Worm (Caenorhabditis elegans) whole organism, young adult: ENCODE results near the gene epg-9.

Source experiments
- B0261.1 ChIP-seq: sonication (generic microtip); optimal IDR thresholded peaks from 2 replicates; lab custom pipeline; 2016; ENCODE audit warnings: mild to moderate bottlenecking, missing genetic modification characterization, moderate library complexity, missing compliant biosample characterization
- D2030.7 ChIP-seq: fragments of 200-800 bp; sonication (Bioruptor generic); IDR thresholded peaks from 2 replicates; pipeline ENCODE4 v1.3.6; 2022; ENCODE audit warnings: missing genetic modification reagents, missing genetic modification characterization, missing compliant biosample characterization
- F52B5.7 ChIP-seq: sonication (generic microtip); optimal IDR thresholded peaks from 2 replicates; lab custom pipeline; 2016; ENCODE audit warnings: mild to moderate bottlenecking, missing genetic modification characterization, missing compliant biosample characterization
- F57C9.4 ChIP-seq: sonication (generic microtip); optimal IDR thresholded peaks from 2 replicates; lab custom pipeline; 2017; ENCODE audit warnings: mild to moderate bottlenecking, missing genetic modification characterization, missing compliant biosample characterization
- attf-5 ChIP-seq: fragments of 200-800 bp; sonication (Bioruptor generic); optimal IDR thresholded peaks from 2 replicates; lab custom pipeline; 2018; ENCODE audit warnings: mild to moderate bottlenecking, missing genetic modification characterization, missing compliant biosample characterization
- ceh-100 ChIP-seq: fragments of 200-800 bp; sonication (Bioruptor generic); IDR thresholded peaks from 2 replicates; pipeline ENCODE4 v1.3.6; 2022; ENCODE audit warnings: missing genetic modification reagents, missing genetic modification characterization, missing compliant biosample characterization
- efl-1 ChIP-seq: fragments of 150-350 bp; optimal IDR thresholded peaks from 2 replicates; lab custom pipeline; 2014; ENCODE audit warnings: missing biosample characterization, missing genetic modification reagents, missing genetic modification characterization
- egl-18 ChIP-seq: fragments of 200-800 bp; sonication (Bioruptor generic); IDR thresholded peaks from 2 replicates; pipeline ENCODE4 v1.3.6; 2022; ENCODE audit warnings: missing genetic modification reagents, missing genetic modification characterization, missing compliant biosample characterization
- ekl-4 ChIP-seq: fragments of 200-800 bp; sonication (Bioruptor generic); IDR thresholded peaks from 2 replicates; pipeline ENCODE4 v1.3.6; 2022; ENCODE audit warnings: missing genetic modification reagents, missing genetic modification characterization, missing compliant biosample characterization
- hmg-1.2 ChIP-seq: fragments of 200-800 bp; sonication (Bioruptor generic); IDR thresholded peaks from 2 replicates; pipeline ENCODE4 v1.3.6; 2022; ENCODE audit warnings: missing genetic modification reagents, missing genetic modification characterization, missing compliant biosample characterization
- madf-6 ChIP-seq: fragments of 200-800 bp; sonication (Bioruptor generic); IDR thresholded peaks from 2 replicates; pipeline ENCODE4 v1.3.6; 2022; ENCODE audit warnings: missing genetic modification reagents, missing genetic modification characterization, missing compliant biosample characterization
- nfya-1 ChIP-seq: sonication (generic microtip); optimal IDR thresholded peaks from 2 replicates; lab custom pipeline; 2017; ENCODE audit warnings: antibody characterized with exemption, missing compliant biosample characterization, missing genetic modification characterization, borderline replicate concordance; ENCODE audit not compliant: insufficient read depth
- rec-8 ChIP-seq, 2 experiments: sonication (generic microtip); optimal IDR thresholded peaks; 2 replicates each; lab custom pipeline; 2016; ENCODE audit warnings: mild to moderate bottlenecking in 2 of 2, missing genetic modification characterization in 2 of 2, missing genetic modification reagents in 2 of 2, missing genotype in 2 of 2, missing biosample characterization in 1 of 2, missing compliant biosample characterization in 1 of 2, moderate library complexity in 1 of 2
- sea-2 ChIP-seq: fragments of 200-800 bp; sonication (Bioruptor generic); IDR thresholded peaks from 2 replicates; pipeline ENCODE4 v1.3.6; 2022; ENCODE audit warnings: missing genetic modification characterization, missing compliant biosample characterization
- somi-1 ChIP-seq: fragments of 200-800 bp; sonication (Bioruptor generic); optimal IDR thresholded peaks from 2 replicates; lab custom pipeline; 2018; ENCODE audit warnings: mild to moderate bottlenecking, missing genetic modification characterization, missing compliant biosample characterization
- tbp1 ChIP-seq: fragments of 200-800 bp; sonication (Bioruptor generic); optimal IDR thresholded peaks from 2 replicates; lab custom pipeline; 2018; ENCODE audit warnings: mild to moderate bottlenecking, missing genetic modification characterization, missing compliant biosample characterization
- unc-130 ChIP-seq: sonication (generic microtip); optimal IDR thresholded peaks from 2 replicates; lab custom pipeline; 2016; ENCODE audit warnings: missing genetic modification reagents, missing genetic modification characterization, missing compliant biosample characterization
- unc-62 ChIP-seq: fragments of 150-350 bp; optimal IDR thresholded peaks from 2 replicates; lab custom pipeline; 2014; ENCODE audit warnings: missing biosample characterization, missing genetic modification reagents, missing genetic modification characterization
- ztf-28 ChIP-seq: fragments of 200-800 bp; sonication (Bioruptor generic); IDR thresholded peaks from 2 replicates; pipeline ENCODE4 v1.3.6; 2022; ENCODE audit warnings: missing genetic modification reagents, missing genetic modification characterization, missing compliant biosample characterization

The epg-9 gene

DNA sequence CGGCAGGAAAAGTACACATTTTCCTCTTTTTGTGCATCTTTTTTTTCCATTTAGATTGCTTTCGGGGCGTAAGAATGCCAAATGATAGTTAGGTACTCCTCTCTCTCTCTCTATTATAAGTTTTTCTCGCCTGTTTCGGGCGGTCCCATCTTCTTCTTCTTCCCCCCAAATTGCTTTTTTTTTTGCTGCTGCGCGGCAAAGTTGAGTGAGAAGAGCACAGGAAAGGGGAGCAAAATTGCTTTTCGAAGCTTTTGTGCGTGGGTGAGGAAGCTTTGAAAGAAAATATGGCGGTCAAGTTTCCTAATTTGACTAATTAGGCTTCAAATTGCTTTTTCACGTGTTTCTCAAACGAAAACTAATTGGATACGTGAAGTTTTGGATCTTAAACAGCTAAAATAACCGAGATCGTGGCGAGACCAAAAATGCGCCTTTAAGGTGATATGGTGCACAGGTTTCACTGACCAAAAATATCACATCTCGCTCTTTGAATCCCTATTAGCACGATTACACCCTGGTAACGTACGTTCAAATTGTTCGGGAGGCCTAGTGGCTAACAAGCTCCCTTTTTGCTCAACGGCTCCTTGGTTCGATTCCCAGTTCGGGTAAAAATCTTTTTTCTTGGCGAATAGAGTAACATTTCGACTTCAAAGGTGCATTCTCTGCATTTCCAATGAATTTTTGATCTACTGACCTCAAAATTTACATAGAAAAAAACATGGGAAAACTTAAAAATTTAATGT, 55.6 kb downstream of the epg-9 start (continued):
- TF ChIP-seq somi-1 (no peak), ceh-100 (GFP tag; lab: Robert Waterston, UW) (no peak), hmg-1.2 (0 out of 2 replicates have a peak, but pooled peaks have one; percentile 28), egl-18 (GFP tag; lab: Robert Waterston, UW) (no peak), B0261.1 (tag; lab: Kevin White, UChicago) (peak; percentile 57), madf-6 (GFP tag; lab: Robert Waterston, UW) (peak; percentile 36; the same call in 1 of the 2 replicates), D2030.7 (GFP tag; lab: Robert Waterston, UW) (no peak), F57C9.4 (tag; lab: Kevin White, UChicago) (no peak), tbp1 (GFP tag; lab: Kevin White, UChicago) (peak; percentile 88), attf-5 (GFP tag; lab: Kevin White, UChicago) (no peak), sea-2 (GFP tag; lab: Robert Waterston, UW) (no peak), unc-62 (no peak), F52B5.7 (no peak), nfya-1 (tag; lab: Kevin White, UChicago) (no peak), ekl-4 (GFP tag; lab: Robert Waterston, UW) (no peak), efl-1 (no peak), ztf-28 (GFP tag; lab: Robert Waterston, UW) (no peak), unc-130 (GFP tag; lab: Kevin White, UChicago) (no peak), rec-8 (tag; optimal IDR thresholded peaks at IDR 0.05; lab: Kevin White, UChicago) (no peak)
- TF ChIP-seq, all 124 proteins: peak for 7
